Worm (Caenorhabditis elegans) whole organism, early embryonic: ENCODE results near the gene C53B7.6.

Experiments
- F13C5.2 ChIP-seq: sonication (generic microtip); optimal IDR thresholded peaks from 2 replicates; lab custom pipeline; 2017; ENCODE audit warnings: mild to moderate bottlenecking, missing genetic modification characterization, inconsistent platforms, missing compliant biosample characterization
- aly-1 ChIP-seq: sonication (generic microtip); optimal IDR thresholded peaks from 2 replicates; lab custom pipeline; 2016; ENCODE audit warnings: missing genetic modification characterization, missing compliant biosample characterization
- ama-1 ChIP-seq: fragments of 150-350 bp; optimal IDR thresholded peaks from 2 replicates; lab custom pipeline; 2014
- hmg-4 ChIP-seq: fragments of 200-800 bp; sonication (Bioruptor generic); optimal IDR thresholded peaks from 2 replicates; lab custom pipeline; 2018; ENCODE audit warnings: mild to moderate bottlenecking, missing genetic modification characterization, missing compliant biosample characterization
- pes-1 ChIP-seq: fragments of 200-800 bp; sonication (Bioruptor generic); IDR thresholded peaks from 2 replicates; pipeline ENCODE4 v1.3.6; 2022; ENCODE audit warnings: missing genetic modification reagents, missing genetic modification characterization, missing compliant biosample characterization
- sea-1 ChIP-seq: fragments of 200-800 bp; sonication (Bioruptor generic); conservative IDR thresholded peaks from 2 replicates; pipeline ENCODE4 v1.3.6; 2022; ENCODE audit warnings: missing genetic modification characterization, missing compliant biosample characterization

ce11 chrX:6893074-6893473, 24.5 kb upstream of the C53B7.6 start:
- TF ChIP-seq F13C5.2 (tag; lab: Kevin White, UChicago) (no peak), ama-1 (lab: Kevin White, UChicago) (no peak), hmg-4 (GFP tag; lab: Kevin White, UChicago) (no peak), aly-1 (tag; lab: Kevin White, UChicago) (no peak), sea-1 (no peak), pes-1 (GFP tag; lab: Robert Waterston, UW) (no peak)
